Worm (Caenorhabditis elegans): ENCODE results near the gene F47G9.4.
A peak's percentile ranks its signal among the peaks of the same experiment; 100 is the strongest.

Gene F47G9.4

DNA sequence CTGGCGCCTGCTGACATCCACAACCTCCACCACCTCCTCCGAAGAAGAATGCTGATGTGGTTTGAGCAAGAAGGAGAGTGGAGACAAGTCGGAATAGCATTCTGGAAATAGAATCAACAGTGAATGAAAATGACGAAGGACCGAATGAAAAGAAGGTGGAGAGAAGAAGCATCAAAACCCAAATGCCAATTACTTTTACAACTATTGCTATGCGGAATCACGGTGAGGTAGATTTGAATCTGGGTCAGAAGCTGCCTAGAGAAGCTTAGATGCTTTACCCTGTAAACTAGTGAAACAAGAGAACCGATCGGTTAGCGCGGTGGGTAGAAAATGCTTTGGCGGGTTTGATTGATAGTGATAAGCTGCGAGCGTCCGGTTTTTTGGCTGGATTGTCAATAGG is 25.3 kb upstream of the F47G9.4 start, which contains the start of gene grl-7:
Gene grl-7, minus strand, starts transcription at position 101 of the 400 bp plus-strand sequence.
- no peak for TF ChIP-seq duxl-1 (tag; optimal IDR thresholded peaks at IDR 0.05; ENCODE audit: poor library complexity)
- no peak for TF ChIP-seq ceh-28 (tag; optimal IDR thresholded peaks at IDR 0.05)
- TF ChIP-seq sdz-12 (GFP tag; optimal IDR thresholded peaks at IDR 0.05), result no peak
- no peak for TF ChIP-seq hlh-11 (tag; optimal IDR thresholded peaks at IDR 0.05)
- TF ChIP-seq lin-1 (GFP tag; IDR thresholded peaks at IDR 0.05), result no peak
- TF ChIP-seq daf-16 (GFP tag; optimal IDR thresholded peaks at IDR 0.05), result no peak
- TF ChIP-seq daf-16 (tag; optimal IDR thresholded peaks at IDR 0.05), result no peak
- TF ChIP-seq F10B5.3 (tag; optimal IDR thresholded peaks at IDR 0.05), result no peak
- TF ChIP-seq hmg-1.1 (GFP tag; IDR thresholded peaks at IDR 0.05), result no peak
- no peak for TF ChIP-seq spr-3 (GFP tag; optimal IDR thresholded peaks at IDR 0.05)
- no peak for TF ChIP-seq ceh-44 (GFP tag; IDR thresholded peaks at IDR 0.05)
- no peak for TF ChIP-seq unc-130 (GFP tag; optimal IDR thresholded peaks at IDR 0.05)
- TF ChIP-seq mdl-1 (tag; optimal IDR thresholded peaks at IDR 0.05), result no peak

DNA sequence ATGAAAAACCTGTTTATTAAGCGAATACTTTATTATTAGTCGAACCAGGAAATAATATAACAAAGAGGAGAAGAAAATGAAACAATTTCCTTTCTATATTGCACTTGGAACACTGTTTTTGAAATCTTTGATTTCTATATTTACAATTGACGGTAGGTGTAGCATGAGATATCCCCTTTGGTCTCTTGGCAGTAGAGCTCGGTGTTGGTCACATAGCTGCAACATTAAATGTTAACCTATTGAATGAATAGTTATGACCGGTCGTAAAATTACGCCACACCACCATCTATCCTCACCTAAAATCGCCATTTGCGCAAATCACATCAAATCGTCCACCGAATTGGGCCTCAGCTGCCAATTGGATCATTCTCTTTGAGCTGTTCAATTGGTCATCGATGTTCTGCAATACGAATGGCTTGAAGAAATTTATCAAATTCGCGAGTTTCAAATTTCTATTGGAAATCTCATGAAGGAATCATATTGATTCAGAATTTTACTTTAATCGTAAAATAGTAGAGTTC is 23.3 kb upstream of the F47G9.4 start:
- peak in 1 of 2 experiments; percentile 74 for TF ChIP-seq unc-62 (GFP tag; optimal IDR thresholded peaks at IDR 0.05 in 1 of 2)
- no peak for TF ChIP-seq unc-62 (tag; optimal IDR thresholded peaks at IDR 0.05)
- TF ChIP-seq pqm-1 (tag; optimal IDR thresholded peaks at IDR 0.05), result no peak
- no peak for TF ChIP-seq mxl-3 (GFP tag; optimal IDR thresholded peaks at IDR 0.05)
- TF ChIP-seq mes-2 (tag; optimal IDR thresholded peaks at IDR 0.05; ENCODE audit: poor library complexity, severe bottlenecking), result no peak

DNA sequence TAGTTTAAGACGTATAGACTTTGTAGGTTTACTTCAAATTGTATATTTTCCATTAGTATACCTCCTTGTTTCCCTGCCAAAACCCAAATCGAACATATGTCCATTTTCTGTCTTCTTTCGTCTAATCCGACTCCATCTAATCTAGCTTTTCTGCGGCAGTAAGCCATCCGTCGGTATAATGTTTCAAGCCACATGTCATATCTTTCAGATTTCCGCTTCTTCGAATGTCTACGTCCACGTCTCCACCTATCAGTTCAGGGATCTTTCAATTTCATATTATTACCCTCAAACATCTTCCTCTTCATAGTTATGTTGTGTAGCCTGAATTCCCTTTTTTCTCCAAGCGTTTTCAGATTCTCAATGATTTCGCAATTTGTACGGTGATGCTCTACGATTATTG is 22.5 kb upstream of the F47G9.4 start:
- peak in 1 of 2 experiments; percentile 65 for TF ChIP-seq unc-62 (GFP tag; optimal IDR thresholded peaks at IDR 0.05 in 1 of 2)
- TF ChIP-seq unc-62 (tag; optimal IDR thresholded peaks at IDR 0.05), result no peak
- TF ChIP-seq zip-2 (tag; optimal IDR thresholded peaks at IDR 0.05), result peak; percentile 4
- no peak for TF ChIP-seq dmd-8 (GFP tag; IDR thresholded peaks at IDR 0.05)
- TF ChIP-seq ztf-11 (tag; optimal IDR thresholded peaks at IDR 0.05), result no peak
- peak; percentile 54; the same call in 1 of the 2 replicates for TF ChIP-seq T26A8.4 (GFP tag; IDR thresholded peaks at IDR 0.05)

DNA sequence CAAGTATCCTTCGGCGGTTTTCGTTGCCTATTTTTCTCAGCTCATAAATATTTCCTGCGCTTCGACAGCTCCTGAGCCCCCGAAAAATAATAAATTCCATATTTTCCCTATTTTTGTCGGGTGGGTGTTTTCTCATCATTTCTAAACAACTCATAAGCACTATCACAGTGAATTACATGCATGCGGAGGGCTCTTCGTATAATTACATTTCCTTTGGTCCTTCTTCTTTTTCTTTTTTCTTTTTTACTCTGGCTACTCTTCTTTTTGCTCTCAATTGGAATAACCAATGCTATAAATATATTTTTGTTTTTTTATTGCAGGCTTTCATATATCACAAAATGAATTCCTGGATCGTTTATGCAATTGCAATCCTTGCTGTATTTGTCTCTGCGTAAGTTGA is 20.3 kb upstream of the F47G9.4 start, which contains the start of gene T02E9.5:
Gene T02E9.5, plus strand, starts transcription at position 321 of the 400 bp plus-strand sequence.
- TF ChIP-seq gei-8 (GFP tag; optimal IDR thresholded peaks at IDR 0.05) (no peak), ces-1 (GFP tag; optimal IDR thresholded peaks at IDR 0.05) (peak; percentile 42)

DNA sequence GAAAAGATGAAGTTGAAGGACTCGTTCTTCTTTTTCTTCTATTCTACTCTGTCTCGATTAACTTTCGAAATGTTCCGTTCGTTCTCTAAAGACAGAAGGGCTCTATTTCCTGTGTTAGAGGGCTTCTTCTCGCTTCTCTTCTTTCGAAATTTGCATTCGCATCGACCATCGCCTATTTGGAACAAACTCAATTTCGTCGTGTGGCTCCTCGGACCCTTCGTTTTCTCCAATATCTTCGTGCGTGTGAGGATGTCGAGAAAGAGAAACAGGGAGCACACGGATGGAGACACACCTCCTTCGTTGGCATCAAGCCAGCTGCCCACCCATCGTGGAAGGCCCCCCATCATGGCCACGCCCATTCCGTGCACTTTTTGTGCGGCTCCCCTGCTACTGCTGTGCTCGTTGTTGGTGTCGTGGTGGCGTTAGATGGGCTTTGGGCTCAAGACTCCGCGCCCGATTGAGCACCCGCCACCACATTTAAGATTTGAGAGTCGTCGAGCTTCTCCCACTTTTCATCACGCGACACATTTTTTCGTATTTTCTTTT is 19.6 kb upstream of the F47G9.4 start:
- TF ChIP-seq skn-1 (tag; optimal IDR thresholded peaks at IDR 0.05) (no peak), fkh-10 (GFP tag; optimal IDR thresholded peaks at IDR 0.05) (peak; percentile 91), F10B5.3 (tag; optimal IDR thresholded peaks at IDR 0.05) (no peak), set-16 (GFP tag; IDR thresholded peaks at IDR 0.05) (peak; percentile 82), lin-39 (tag; optimal IDR thresholded peaks at IDR 0.05) (no peak), pha-4 (GFP tag; IDR thresholded peaks at IDR 0.05) (no peak), pha-4 (tag; optimal IDR thresholded peaks at IDR 0.05) (no peak), ceh-32 (tag; optimal IDR thresholded peaks at IDR 0.05; ENCODE audit: poor library complexity) (no peak), spr-3 (GFP tag; optimal IDR thresholded peaks at IDR 0.05) (no peak), lim-7 (GFP tag; IDR thresholded peaks at IDR 0.05) (0 out of 2 replicates have a peak, but pooled peaks have one; percentile 46), dmd-9 (GFP tag; IDR thresholded peaks at IDR 0.05) (no peak), egl-43 (GFP tag; IDR thresholded peaks at IDR 0.05) (0 out of 2 replicates have a peak, but pooled peaks have one; percentile 29), ceh-62 (tag; optimal IDR thresholded peaks at IDR 0.05) (no peak), nhr-48 (tag; optimal IDR thresholded peaks at IDR 0.05) (no peak), hmg-1.1 (GFP tag; IDR thresholded peaks at IDR 0.05) (no peak; the same call in 1 of the 2 replicates), nhr-42 (GFP tag; IDR thresholded peaks at IDR 0.05) (no peak), tra-1 (GFP tag; IDR thresholded peaks at IDR 0.05) (no peak), rbr-2 (tag; optimal IDR thresholded peaks at IDR 0.05) (peak; percentile 27), lir-3 (tag; optimal IDR thresholded peaks at IDR 0.05) (no peak), dmd-6 (GFP tag; IDR thresholded peaks at IDR 0.05) (no peak), ama-1 (optimal IDR thresholded peaks at IDR 0.05) (no peak), mxl-3 (GFP tag; optimal IDR thresholded peaks at IDR 0.05) (no peak), fos-1 (tag; optimal IDR thresholded peaks at IDR 0.05) (no peak), F37D6.2 (tag; optimal IDR thresholded peaks at IDR 0.05) (peak; percentile 14), ces-1 (GFP tag; optimal IDR thresholded peaks at IDR 0.05) (peak; percentile 72), ztf-11 (tag; optimal IDR thresholded peaks at IDR 0.05) (no peak)

All from whole organism, L4 larva.